Worm (Caenorhabditis elegans) whole organism, dauer: ENCODE data around the gene immt-1.

Source experiments
- unc-62 ChIP-seq: sonication (generic microtip); optimal IDR thresholded peaks from 2 replicates; lab custom pipeline; 2017; ENCODE audit warnings: missing biosample characterization, missing genetic modification reagents, missing genetic modification characterization

Gene immt-1

DNA sequence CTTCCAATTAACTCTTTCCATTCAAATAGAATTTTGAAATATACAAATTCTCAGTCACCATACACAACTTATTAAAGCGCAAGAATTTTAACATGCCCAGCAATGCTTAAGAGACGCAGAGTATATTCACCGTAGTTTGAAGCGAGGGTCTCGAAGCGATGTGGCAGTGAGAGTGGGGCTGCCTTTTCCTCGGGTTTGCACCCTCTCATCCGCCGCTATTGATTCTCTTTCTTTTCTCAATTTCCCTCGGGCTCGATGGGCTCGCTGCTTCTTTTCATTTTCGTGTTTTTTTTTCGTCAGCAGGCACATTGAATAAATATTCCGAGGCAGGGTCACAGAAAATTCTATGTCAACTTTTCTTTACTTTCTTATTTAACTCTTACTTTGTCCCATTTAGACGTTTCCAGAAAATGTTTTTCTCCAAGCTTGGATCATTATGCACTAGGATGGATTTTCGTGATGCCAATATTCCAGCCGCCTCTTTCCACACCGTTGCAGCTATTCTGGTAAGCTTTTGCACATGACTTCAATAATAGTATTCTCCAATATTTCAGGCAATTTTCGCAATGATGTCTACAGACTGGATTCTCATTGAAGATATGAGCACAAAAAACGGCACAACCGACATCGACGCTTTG, 1.7 kb upstream of the immt-1 start, which contains the start of gene T14G11.1:
TSS of gene T14G11.1 (plus strand) at position 408 of the 638 bp plus-strand sequence.
- TF ChIP-seq unc-62, result no peak

DNA sequence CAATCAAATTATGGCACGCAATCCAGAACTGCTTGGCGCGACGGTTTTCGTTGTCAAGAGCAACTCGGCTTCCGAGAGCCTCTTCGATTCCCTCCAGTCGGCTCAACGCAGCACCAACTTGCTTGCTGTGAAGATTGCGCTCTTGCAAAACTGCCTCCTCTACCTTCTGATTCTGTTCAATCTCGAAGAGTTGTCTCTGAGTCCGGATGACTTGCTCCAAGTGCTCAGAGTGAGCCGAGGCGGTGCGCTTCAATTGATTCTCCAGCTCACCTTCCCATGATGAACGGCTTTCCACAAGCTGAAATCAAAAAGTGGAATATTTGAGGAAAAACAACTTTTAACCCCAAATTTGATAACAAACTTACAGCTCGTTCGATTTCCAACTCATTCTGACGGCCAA, 2.5 kb downstream of the immt-1 start:
- no peak for TF ChIP-seq unc-62

DNA sequence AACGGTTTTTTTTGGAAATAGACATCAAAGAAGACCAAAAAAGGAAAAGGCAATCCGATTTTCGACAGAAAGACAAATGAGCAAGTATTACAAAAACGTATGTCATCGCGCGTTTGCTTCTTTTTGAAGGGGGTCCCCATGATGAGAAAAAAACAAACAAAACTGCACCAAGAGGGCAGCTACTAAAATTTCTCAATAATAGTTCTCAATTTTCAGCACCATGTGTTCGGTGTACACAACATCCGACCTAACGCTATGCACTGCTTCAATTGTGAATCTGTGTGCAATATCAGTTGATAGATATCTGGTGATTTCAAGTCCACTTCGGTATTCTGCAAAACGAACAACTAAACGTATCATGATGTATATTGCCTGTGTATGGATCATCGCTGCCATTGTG, 12.5 kb downstream of the immt-1 start:
- no peak for TF ChIP-seq unc-62

DNA sequence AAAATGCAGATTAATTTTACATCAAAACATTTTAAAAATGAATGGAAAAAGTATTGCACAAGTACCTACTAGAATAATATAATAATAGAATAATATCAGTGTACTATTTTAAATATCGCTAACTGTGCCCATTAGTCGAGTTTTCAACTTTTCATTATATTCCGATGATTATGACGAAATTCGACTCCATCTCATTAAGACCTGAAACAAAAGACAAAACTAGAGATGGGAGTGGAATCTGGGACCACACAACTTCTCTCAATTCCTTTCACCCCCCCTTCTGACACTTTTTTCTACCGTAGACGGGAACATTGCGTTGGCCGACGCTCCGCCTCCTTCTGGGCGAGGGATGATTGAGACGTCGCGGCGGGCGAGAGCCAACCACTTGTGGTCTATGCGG, 13.7 kb downstream of the immt-1 start, which contains the start of gene ser-7:
TSS of gene ser-7 (plus strand) at position 301 of the 400 bp plus-strand sequence.
- no peak for TF ChIP-seq unc-62

ce11 chrX:2667779-2668178, 19.2 kb downstream of the immt-1 start, which contains the start of gene C09B7.2:
C09B7.2 (plus strand) TSS chrX:2668127.
- no peak for TF ChIP-seq unc-62

- no peak for TF ChIP-seq unc-62
Observed at ce11 chrX:2664273-2664672, 22.7 kb downstream of the immt-1 start, which contains the start of gene F54G2.1. F54G2.1 (minus strand) TSS chrX:2664373.

DNA sequence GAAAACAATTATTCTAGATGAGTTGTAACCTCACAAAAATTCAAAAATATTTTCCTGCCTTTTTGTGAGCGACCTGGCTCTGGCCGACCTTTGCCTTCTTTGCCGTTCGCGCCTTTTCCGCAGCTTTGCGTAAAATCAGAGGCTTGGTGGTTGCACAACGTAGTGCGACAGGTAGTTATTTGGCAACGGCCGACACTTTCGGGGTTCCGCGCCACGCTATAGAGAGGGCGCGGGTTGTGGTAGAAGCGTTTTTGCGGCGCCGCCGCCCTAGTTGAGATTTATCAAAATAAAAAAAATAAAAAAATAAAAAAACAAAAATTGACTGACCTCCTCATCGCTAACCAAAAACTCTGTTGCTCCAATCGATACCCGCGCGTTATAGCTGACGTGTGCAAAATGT, 23.2 kb downstream of the immt-1 start:
- no peak for TF ChIP-seq unc-62

- no peak for TF ChIP-seq unc-62
Observed at ce11 chrX:2654334-2654733, 32.6 kb downstream of the immt-1 start.

DNA sequence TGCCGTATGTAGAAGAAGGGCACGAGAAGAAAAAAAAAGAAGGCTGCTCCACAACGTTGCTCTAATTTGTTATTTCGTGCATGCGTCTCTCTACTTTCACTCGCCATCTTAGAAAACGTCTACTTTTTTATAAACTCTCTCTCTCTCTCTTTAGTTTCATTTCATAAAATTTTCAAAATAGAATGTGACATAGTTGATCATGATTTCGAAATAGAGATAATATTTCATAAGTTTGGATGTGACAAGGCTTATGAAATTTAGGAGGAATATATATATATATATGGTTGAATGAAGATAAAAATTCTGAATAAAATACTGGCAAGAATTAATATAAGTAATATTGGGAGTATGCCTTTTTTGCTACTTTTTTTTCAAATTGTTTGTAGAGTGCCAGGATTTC, 45.9 kb downstream of the immt-1 start:
- no peak for TF ChIP-seq unc-62

DNA sequence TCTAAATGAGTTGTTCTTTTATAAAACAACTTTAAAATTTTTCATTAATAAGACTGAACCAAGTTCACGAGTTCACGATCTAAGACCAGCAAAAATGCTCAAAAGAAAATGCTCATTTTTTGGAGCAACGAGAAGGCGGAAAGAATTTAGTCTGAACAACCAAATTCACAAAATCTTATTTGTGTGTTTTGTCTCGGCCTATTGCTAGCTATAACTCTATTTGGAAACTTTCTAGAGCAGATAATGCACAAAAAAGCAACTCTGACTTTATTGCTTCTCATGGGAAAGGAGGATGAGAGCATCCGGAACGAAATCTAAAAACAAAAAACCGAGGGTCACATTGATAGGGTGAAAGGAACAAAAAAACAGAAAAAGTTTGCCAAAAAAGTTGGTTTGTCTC, 46.4 kb downstream of the immt-1 start:
- TF ChIP-seq unc-62, result no peak

DNA sequence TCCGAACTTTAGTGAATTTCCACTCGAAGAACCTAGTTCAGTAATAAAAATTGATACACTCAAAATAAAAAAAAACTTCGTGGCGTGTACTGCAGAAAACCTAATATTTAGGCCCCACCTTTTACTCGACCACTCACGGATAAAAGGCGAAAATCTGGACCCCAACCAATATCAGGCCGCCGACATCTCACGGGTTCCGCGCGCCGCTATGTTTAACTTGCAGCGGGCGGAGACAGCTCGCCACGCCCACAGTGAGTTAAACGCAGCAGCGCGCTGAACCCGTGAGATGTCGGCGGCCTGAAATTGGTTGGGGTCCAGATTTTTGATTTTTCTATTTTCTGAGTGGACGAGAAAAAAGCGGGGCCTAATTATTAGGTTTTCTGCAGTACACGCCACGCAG, 54.1 kb downstream of the immt-1 start:
- no peak for TF ChIP-seq unc-62
